Worm (Caenorhabditis elegans) whole organism, L1 larva: ENCODE measurements around the gene fbxa-141.

Experiments
- C16A3.4 ChIP-seq: fragments of 150-350 bp; optimal IDR thresholded peaks from 2 replicates; lab custom pipeline; 2014; ENCODE audit warnings: missing biosample characterization, missing genetic modification characterization
- aly-2 ChIP-seq: fragments of 150-350 bp; optimal IDR thresholded peaks from 2 replicates; lab custom pipeline; 2014; ENCODE audit warnings: missing biosample characterization, missing genetic modification characterization
- blmp-1 ChIP-seq: fragments of 150-350 bp; optimal IDR thresholded peaks from 2 replicates; lab custom pipeline; 2014; ENCODE audit warnings: missing biosample characterization, missing genetic modification characterization
- ceh-63 ChIP-seq: fragments of 200-800 bp; sonication (Bioruptor generic); optimal IDR thresholded peaks from 2 replicates; lab custom pipeline; 2018; ENCODE audit warnings: mild to moderate bottlenecking, missing genetic modification characterization, missing compliant biosample characterization
- dsc-1 ChIP-seq: sonication (generic microtip); optimal IDR thresholded peaks from 2 replicates; lab custom pipeline; 2016; ENCODE audit warnings: mild to moderate bottlenecking, missing genetic modification characterization, missing compliant biosample characterization
- efl-1 ChIP-seq, 4 experiments: fragments of 150-350 bp; optimal IDR thresholded peaks in 3 of 4; peaks in 1 of 4; 1 replicate in 1 of 4; 2 replicates in 3 of 4; lab custom pipeline; 2014; ENCODE audit warnings: missing biosample characterization in 2 of 4, missing genetic modification characterization in 2 of 4, missing genetic modification reagents in 2 of 4
- efl-3 ChIP-seq: fragments of 200-800 bp; sonication (Bioruptor generic); optimal IDR thresholded peaks from 2 replicates; lab custom pipeline; 2018; ENCODE audit warnings: mild to moderate bottlenecking, missing genetic modification characterization, missing compliant biosample characterization
- egl-13 ChIP-seq: sonication (generic microtip); optimal IDR thresholded peaks from 2 replicates; lab custom pipeline; 2016; ENCODE audit warnings: missing genotype, missing genetic modification reagents, missing genetic modification characterization, missing compliant biosample characterization
- elt-2 ChIP-seq: sonication (generic microtip); optimal IDR thresholded peaks from 2 replicates; lab custom pipeline; 2016; ENCODE audit warnings: missing genetic modification characterization, mild to moderate bottlenecking, inconsistent platforms, missing compliant biosample characterization, missing genetic modification reagents
- fkh-10 ChIP-seq: sonication (generic microtip); optimal IDR thresholded peaks from 2 replicates; lab custom pipeline; 2017; ENCODE audit warnings: missing biosample characterization, missing genetic modification reagents, missing genetic modification characterization
- isw-1 ChIP-seq: fragments of 200-800 bp; sonication (Bioruptor generic); IDR thresholded peaks from 2 replicates; pipeline ENCODE4 v1.3.6; 2022; ENCODE audit warnings: missing genetic modification characterization, missing compliant biosample characterization
- jun-1 ChIP-seq: fragments of 150-350 bp; optimal IDR thresholded peaks from 2 replicates; lab custom pipeline; 2014; ENCODE audit warnings: missing biosample characterization, missing genetic modification reagents, missing genetic modification characterization
- lin-14 ChIP-seq: fragments of 200-800 bp; sonication (Bioruptor generic); optimal IDR thresholded peaks from 2 replicates; lab custom pipeline; 2018; ENCODE audit warnings: mild to moderate bottlenecking, missing genetic modification characterization, moderate library complexity, missing compliant biosample characterization
- lin-15B ChIP-seq: fragments of 150-350 bp; sonication (generic microtip); optimal IDR thresholded peaks from 3 replicates; lab custom pipeline; 2014; ENCODE audit warnings: missing biosample characterization, missing genetic modification characterization
- lin-35 ChIP-seq, 2 experiments: fragments of 150-350 bp; optimal IDR thresholded peaks; 2 replicates each; lab custom pipeline; 2014; ENCODE audit warnings: missing biosample characterization in 2 of 2, missing genetic modification characterization in 2 of 2, missing genetic modification reagents in 2 of 2
- lir-3 ChIP-seq: sonication (generic microtip); optimal IDR thresholded peaks from 2 replicates; lab custom pipeline; 2016; ENCODE audit warnings: mild to moderate bottlenecking, missing genetic modification characterization, moderate library complexity, missing compliant biosample characterization; ENCODE audit not compliant: poor library complexity
- nhr-20 ChIP-seq: sonication (generic microtip); optimal IDR thresholded peaks from 2 replicates; lab custom pipeline; 2016; ENCODE audit warnings: mild to moderate bottlenecking, missing genetic modification characterization, missing compliant biosample characterization
- nhr-237 ChIP-seq: fragments of 150-350 bp; optimal IDR thresholded peaks from 2 replicates; lab custom pipeline; 2014; ENCODE audit warnings: missing biosample characterization, missing genetic modification characterization
- nhr-28 ChIP-seq: fragments of 150-350 bp; optimal IDR thresholded peaks from 2 replicates; lab custom pipeline; 2014; ENCODE audit warnings: missing biosample characterization, missing genetic modification characterization
- nhr-47 ChIP-seq: sonication (generic microtip); optimal IDR thresholded peaks from 2 replicates; lab custom pipeline; 2016; ENCODE audit warnings: mild to moderate bottlenecking, missing genetic modification characterization, moderate library complexity, missing compliant biosample characterization
- nhr-76 ChIP-seq: sonication (generic microtip); optimal IDR thresholded peaks from 2 replicates; lab custom pipeline; 2017; ENCODE audit warnings: missing biosample characterization, missing genetic modification characterization
- nhr-84 ChIP-seq: sonication (generic microtip); optimal IDR thresholded peaks from 2 replicates; lab custom pipeline; 2017; ENCODE audit warnings: missing biosample characterization, missing genetic modification characterization
- nhr-85 ChIP-seq: sonication (generic microtip); peaks from one replicate; lab custom pipeline; 2016; ENCODE audit warnings: missing genetic modification characterization, inconsistent platforms, missing compliant biosample characterization
- pax-3 ChIP-seq: fragments of 200-800 bp; sonication (Bioruptor generic); optimal IDR thresholded peaks from 2 replicates; lab custom pipeline; 2018; ENCODE audit warnings: mild to moderate bottlenecking, missing genetic modification characterization, moderate library complexity, missing compliant biosample characterization
- pqm-1 ChIP-seq: sonication (generic microtip); optimal IDR thresholded peaks from 3 replicates; lab custom pipeline; 2017; ENCODE audit warnings: missing biosample characterization, missing genetic modification characterization
- skn-1 ChIP-seq: fragments of 150-350 bp; optimal IDR thresholded peaks from 2 replicates; lab custom pipeline; 2014; ENCODE audit warnings: missing biosample characterization, missing genetic modification characterization
- tbx-2 ChIP-seq: sonication (generic microtip); optimal IDR thresholded peaks from 2 replicates; lab custom pipeline; 2016; ENCODE audit warnings: missing genetic modification characterization, missing compliant biosample characterization
- unc-130 ChIP-seq: fragments of 150-350 bp; optimal IDR thresholded peaks from 2 replicates; lab custom pipeline; 2017; ENCODE audit warnings: missing biosample characterization, missing genetic modification characterization, inconsistent platforms
- unc-62 ChIP-seq: fragments of 150-350 bp; optimal IDR thresholded peaks from 2 replicates; lab custom pipeline; 2014; ENCODE audit warnings: missing biosample characterization, missing genetic modification reagents, missing genetic modification characterization
- unc-86 ChIP-seq: sonication (generic microtip); optimal IDR thresholded peaks from 2 replicates; lab custom pipeline; 2016; ENCODE audit warnings: missing genetic modification characterization, missing compliant biosample characterization
- vab-15 ChIP-seq: sonication (generic microtip); optimal IDR thresholded peaks from 2 replicates; lab custom pipeline; 2017; ENCODE audit warnings: missing genotype, mild to moderate bottlenecking, missing genetic modification characterization, missing compliant biosample characterization
- xbp-1 ChIP-seq: sonication (generic microtip); optimal IDR thresholded peaks from 2 replicates; lab custom pipeline; 2016; ENCODE audit warnings: missing genetic modification characterization, missing compliant biosample characterization
- zag-1 ChIP-seq: fragments of 150-350 bp; optimal IDR thresholded peaks from 2 replicates; lab custom pipeline; 2014; ENCODE audit warnings: missing biosample characterization, missing genetic modification characterization
- zip-4 ChIP-seq: fragments of 200-800 bp; sonication (Bioruptor generic); optimal IDR thresholded peaks from 2 replicates; lab custom pipeline; 2018; ENCODE audit warnings: mild to moderate bottlenecking, missing genetic modification characterization, moderate library complexity, missing compliant biosample characterization
- ztf-4 ChIP-seq: fragments of 150-350 bp; optimal IDR thresholded peaks from 2 replicates; lab custom pipeline; 2014; ENCODE audit warnings: missing biosample characterization, missing genetic modification characterization

fbxa-141 gene

ce11 chrX:14545543-14545942, 32.8 kb upstream of the fbxa-141 start, which contains the start of gene enri-2:
TSS of gene enri-2 (plus strand) at chrX:14545843.
- no peak for TF ChIP-seq nhr-28 (tag; lab: Kevin White, UChicago)

DNA sequence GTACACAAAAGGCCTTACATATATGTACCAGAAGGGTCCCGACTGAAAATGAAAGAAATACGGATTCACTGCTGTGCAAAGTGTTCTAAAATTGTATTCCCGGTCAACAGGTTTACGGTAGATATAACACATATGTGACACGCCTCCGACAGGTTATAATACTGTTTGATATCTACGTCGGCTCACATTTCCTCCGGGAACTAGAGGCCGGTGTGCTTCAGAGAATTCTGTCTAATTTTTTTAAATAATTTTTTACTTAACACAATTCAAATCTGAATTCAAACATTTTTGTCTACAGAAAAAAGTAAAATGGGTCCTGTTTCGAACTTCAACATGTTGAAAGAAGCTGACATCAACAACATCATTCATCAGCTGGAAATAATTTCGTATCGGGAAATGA, 30.5 kb upstream of the fbxa-141 start, which contains the start of gene T24C2.3:
Gene T24C2.3 (plus strand): TSS at position 301 of the 400 bp plus-strand sequence.
- no peak for TF ChIP-seq lin-15B (tag; lab: Kevin White, UChicago)

ce11 chrX:14541992-14542391, 29.3 kb upstream of the fbxa-141 start, which contains the start of gene fbxa-81:
TSS of gene fbxa-81 (minus strand) at chrX:14542092.
- TF ChIP-seq nhr-237 (tag; lab: Kevin White, UChicago), result no peak
- TF ChIP-seq unc-62 (GFP tag; lab: Kevin White, UChicago), result no peak
- no peak for TF ChIP-seq lin-14 (GFP tag; lab: Kevin White, UChicago)
- TF ChIP-seq C16A3.4 (tag; lab: Kevin White, UChicago), result no peak
- no peak for TF ChIP-seq elt-2 (tag; lab: Kevin White, UChicago)

DNA sequence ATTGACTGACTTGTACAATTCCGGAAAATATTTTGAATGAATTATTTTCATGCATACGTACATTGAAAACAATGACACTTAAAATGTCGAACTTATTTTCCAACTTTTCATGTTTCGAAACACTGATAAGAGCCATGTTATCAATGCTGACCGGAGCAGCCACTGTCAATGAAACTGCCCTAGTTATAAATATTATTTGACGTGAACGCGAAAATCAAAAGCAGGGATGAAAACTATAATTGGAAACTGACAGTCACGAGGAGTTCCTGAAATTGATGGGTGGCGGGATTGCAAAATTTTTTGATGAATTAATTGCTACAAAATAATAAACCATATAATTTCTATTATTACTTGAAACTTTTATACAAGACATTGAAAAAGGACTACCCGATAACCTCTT, 26.8 kb upstream of the fbxa-141 start:
- peak; percentile 47 for TF ChIP-seq elt-2 (tag; lab: Kevin White, UChicago)
- no peak for TF ChIP-seq nhr-47 (tag; lab: Kevin White, UChicago)
- no peak for TF ChIP-seq zag-1 (tag; lab: Kevin White, UChicago)
- no peak for TF ChIP-seq blmp-1 (tag; lab: Kevin White, UChicago)
- TF ChIP-seq, all 84 proteins: peak for 1

DNA sequence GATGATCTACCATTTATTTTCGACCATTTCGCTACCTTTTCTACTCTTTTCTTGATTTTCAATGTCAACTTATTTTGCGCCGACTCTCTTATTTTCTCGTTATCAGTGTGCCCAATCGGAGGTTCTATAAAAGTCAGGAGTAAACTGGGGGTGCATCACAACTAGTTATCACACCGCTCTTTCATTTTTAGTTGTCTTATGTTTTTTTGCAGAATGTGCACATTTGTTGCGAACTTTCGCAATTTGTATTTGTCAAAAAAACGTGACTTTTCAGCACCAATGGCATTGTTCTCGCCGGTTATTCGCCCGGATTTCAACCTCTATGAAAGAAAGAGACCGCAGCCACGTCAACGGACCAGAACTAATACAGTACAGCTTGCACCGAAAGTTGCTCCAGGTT, 24.9 kb upstream of the fbxa-141 start:
- TF ChIP-seq nhr-47 (tag; lab: Kevin White, UChicago), result no peak
- TF ChIP-seq aly-2 (tag; lab: Kevin White, UChicago), result no peak
- TF ChIP-seq ceh-63 (GFP tag; lab: Kevin White, UChicago), result no peak
- no peak for TF ChIP-seq fkh-10 (GFP tag; lab: Kevin White, UChicago)
- no peak for TF ChIP-seq pqm-1 (tag; lab: Kevin White, UChicago)
- TF ChIP-seq blmp-1 (tag; lab: Kevin White, UChicago), result no peak
- TF ChIP-seq tbx-2 (tag; lab: Kevin White, UChicago), result no peak
- TF ChIP-seq elt-2 (tag; lab: Kevin White, UChicago), result peak; percentile 52
- TF ChIP-seq isw-1, result no peak
- TF ChIP-seq lir-3 (tag; lab: Kevin White, UChicago), result no peak
- TF ChIP-seq efl-1 (optimal IDR thresholded peaks at IDR 0.05; lab: Kevin White, UChicago), result no peak
- peak in 1 of 2 experiments; percentile 51 for TF ChIP-seq efl-1 (GFP tag; optimal IDR thresholded peaks at IDR 0.05 in 1 of 2; lab: Kevin White, UChicago)
- no peak for TF ChIP-seq lin-35 (GFP tag; optimal IDR thresholded peaks at IDR 0.05; lab: Kevin White, UChicago)

DNA sequence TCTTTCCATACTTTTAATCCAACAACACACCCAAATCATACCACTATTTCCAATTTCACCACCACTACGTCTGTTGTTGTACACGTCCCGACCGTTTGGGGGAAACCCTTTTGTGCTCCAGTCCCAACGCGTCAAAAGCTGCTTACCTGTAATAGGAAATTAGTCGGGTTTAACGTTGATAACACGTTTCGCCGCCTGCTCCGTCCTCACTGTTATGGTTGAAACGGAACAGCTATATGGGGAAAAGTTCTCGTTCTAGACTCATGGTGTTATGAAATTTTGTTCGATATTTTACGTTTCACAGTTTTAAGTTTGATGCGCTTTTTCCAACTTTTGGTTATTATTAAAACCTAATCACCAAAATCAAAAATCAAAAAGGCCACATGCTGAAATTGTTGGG, 23.2 kb upstream of the fbxa-141 start:
- TF ChIP-seq elt-2 (tag; lab: Kevin White, UChicago), result peak; percentile 37
- TF ChIP-seq dsc-1 (tag; lab: Kevin White, UChicago), result no peak
- no peak for TF ChIP-seq xbp-1 (tag; lab: Kevin White, UChicago)

- TF ChIP-seq nhr-20 (tag; lab: Kevin White, UChicago), result no peak
- peak; percentile 73 for TF ChIP-seq nhr-85 (tag; lab: Kevin White, UChicago)
- TF ChIP-seq elt-2 (tag; lab: Kevin White, UChicago), result no peak
- no peak for TF ChIP-seq xbp-1 (tag; lab: Kevin White, UChicago)
- TF ChIP-seq blmp-1 (tag; lab: Kevin White, UChicago), result peak; percentile 14
- TF ChIP-seq, all 84 proteins: peak for 2
Observed at ce11 chrX:14534596-14534995, 21.9 kb upstream of the fbxa-141 start.

ce11 chrX:14534117-14534516, 21.4 kb upstream of the fbxa-141 start, which contains the start of gene T24C2.5:
TSS of gene T24C2.5 (plus strand) at chrX:14534417.
- TF ChIP-seq nhr-237 (tag; lab: Kevin White, UChicago) (no peak), nhr-76 (tag; lab: Kevin White, UChicago) (no peak), zag-1 (tag; lab: Kevin White, UChicago) (no peak), blmp-1 (tag; lab: Kevin White, UChicago) (no peak), lin-35 (GFP tag; optimal IDR thresholded peaks at IDR 0.05; lab: Kevin White, UChicago) (no peak), nhr-28 (tag; lab: Kevin White, UChicago) (no peak), skn-1 (tag; lab: Kevin White, UChicago) (no peak), jun-1 (no peak), ceh-63 (GFP tag; lab: Kevin White, UChicago) (no peak), vab-15 (tag; lab: Kevin White, UChicago) (no peak), nhr-84 (no peak), efl-3 (GFP tag; lab: Kevin White, UChicago) (no peak), unc-86 (tag; lab: Kevin White, UChicago) (no peak), xbp-1 (tag; lab: Kevin White, UChicago) (no peak), pax-3 (tag; lab: Kevin White, UChicago) (no peak), unc-130 (tag; lab: Kevin White, UChicago) (no peak), egl-13 (no peak), zip-4 (no peak), ztf-4 (tag; lab: Kevin White, UChicago) (no peak)
